Fruit fly (Drosophila melanogaster) whole organism, adult: ENCODE data around the gene CG4297.

ENCODE experiments used
- CG14711 ChIP-seq: fragments of 200-800 bp; sonication (Bioruptor generic); optimal IDR thresholded peaks from 2 replicates; lab custom pipeline; 2018; ENCODE audit warnings: missing biosample characterization, mild to moderate bottlenecking, missing genetic modification characterization, moderate library complexity
- CG33017 ChIP-seq: fragments of 200-800 bp; sonication (Bioruptor generic); optimal IDR thresholded peaks from 2 replicates; lab custom pipeline; 2018; ENCODE audit warnings: missing biosample characterization, mild to moderate bottlenecking, missing genetic modification characterization, moderate library complexity
- CG5204 ChIP-seq: fragments of 200-800 bp; sonication (Bioruptor generic); optimal IDR thresholded peaks from 2 replicates; lab custom pipeline; 2016; ENCODE audit warnings: missing biosample characterization, missing genetic modification characterization
- CG7101 ChIP-seq: fragments of 200-800 bp; sonication (Bioruptor generic); optimal IDR thresholded peaks from 2 replicates; lab custom pipeline; 2018; ENCODE audit warnings: missing biosample characterization, mild to moderate bottlenecking, missing genetic modification characterization, moderate library complexity
- Hr96 ChIP-seq: fragments of 200-800 bp; sonication (Bioruptor generic); optimal IDR thresholded peaks from 2 replicates; lab custom pipeline; 2016; ENCODE audit warnings: missing biosample characterization, missing genetic modification characterization
- cic ChIP-seq: fragments of 200-800 bp; sonication (Bioruptor generic); optimal IDR thresholded peaks from 2 replicates; lab custom pipeline; 2017; ENCODE audit warnings: missing biosample characterization, mild to moderate bottlenecking, missing genetic modification characterization, moderate library complexity
- cnc ChIP-seq, 2 experiments: fragments of >200 bp; optimal IDR thresholded peaks; 2 replicates each; lab custom pipeline; 2017
- pad ChIP-seq: fragments of 200-800 bp; sonication (Bioruptor generic); optimal IDR thresholded peaks from 3 replicates; lab custom pipeline; 2017; ENCODE audit warnings: missing biosample characterization, missing genetic modification characterization, mild to moderate bottlenecking, moderate library complexity, missing genetic modification reagents
- toe ChIP-seq: fragments of 200-800 bp; sonication (Bioruptor generic); optimal IDR thresholded peaks from 2 replicates; lab custom pipeline; 2016; ENCODE audit warnings: missing biosample characterization, missing genetic modification characterization

dm6 chr2L:501622-502021, 29.6 kb upstream of the CG4297 start:
- TF ChIP-seq pad (GFP tag; lab: Kevin White, UChicago) (no peak), CG33017 (no peak), toe (GFP tag; lab: Kevin White, UChicago) (no peak), Hr96 (GFP tag; lab: Kevin White, UChicago) (no peak), CG5204 (GFP tag; lab: Kevin White, UChicago) (no peak), CG14711 (tag; lab: Kevin White, UChicago) (no peak), cic (no peak), CG7101 (tag; lab: Kevin White, UChicago) (no peak), cnc (optimal IDR thresholded peaks at IDR 0.05; lab: Kevin White, UChicago) (no peak)
